Worm (Caenorhabditis elegans): ENCODE data around the gene ZK795.3.

Gene ZK795.3

ce11 chrIV:12558925-12559450 lies at the start of gene ZK795.3, which contains the start of gene ZK795.2:
TSS of gene ZK795.3 (plus strand) at chrIV:12559365.
TSS of gene ZK795.2 (minus strand) at chrIV:12558975.
- peak; percentile 70 for TF ChIP-seq W03F9.2 (tag; optimal IDR thresholded peaks at IDR 0.05)
- TF ChIP-seq him-1 (tag; optimal IDR thresholded peaks at IDR 0.05): no peak
- TF ChIP-seq dao-5 (tag; optimal IDR thresholded peaks at IDR 0.05): no peak

ce11 chrIV:12520150-12520549 lies 39.0 kb upstream of the ZK795.3 start, which contains the start of gene tsp-4:
TSS of gene tsp-4 (minus strand) at chrIV:12520250.
- no peak for TF ChIP-seq dao-5 (tag; optimal IDR thresholded peaks at IDR 0.05)
- no peak for TF ChIP-seq W03F9.2 (tag; optimal IDR thresholded peaks at IDR 0.05)
- no peak for TF ChIP-seq him-1 (tag; optimal IDR thresholded peaks at IDR 0.05)

- no peak for TF ChIP-seq him-1 (tag; optimal IDR thresholded peaks at IDR 0.05)
- TF ChIP-seq dao-5 (tag; optimal IDR thresholded peaks at IDR 0.05): no peak
- no peak for TF ChIP-seq W03F9.2 (tag; optimal IDR thresholded peaks at IDR 0.05)
Observed at ce11 chrIV:12522521-12522920, 36.6 kb upstream of the ZK795.3 start, which contains the start of gene sru-13. TSS of gene sru-13 (minus strand) at chrIV:12522621.

ce11 chrIV:12525409-12525808 lies 33.8 kb upstream of the ZK795.3 start, which contains the start of gene eak-4:
TSS of gene eak-4 (minus strand) at chrIV:12525509.
- no peak for TF ChIP-seq dao-5 (tag; optimal IDR thresholded peaks at IDR 0.05)
- TF ChIP-seq him-1 (tag; optimal IDR thresholded peaks at IDR 0.05): no peak
- no peak for TF ChIP-seq W03F9.2 (tag; optimal IDR thresholded peaks at IDR 0.05)

- TF ChIP-seq dao-5 (tag; optimal IDR thresholded peaks at IDR 0.05) (no peak), W03F9.2 (tag; optimal IDR thresholded peaks at IDR 0.05) (peak; percentile 47)
Observed at ce11 chrIV:12527217-12527616, 31.9 kb upstream of the ZK795.3 start, which contains the start of gene F53B2.8. TSS of gene F53B2.8 (minus strand) at chrIV:12527396.

ce11 chrIV:12531047-12531446 lies 28.1 kb upstream of the ZK795.3 start, which contains the start of gene F53B2.5:
TSS of gene F53B2.5 (minus strand) at chrIV:12531147.
- TF ChIP-seq dao-5 (tag; optimal IDR thresholded peaks at IDR 0.05) (no peak), him-1 (tag; optimal IDR thresholded peaks at IDR 0.05) (no peak), W03F9.2 (tag; optimal IDR thresholded peaks at IDR 0.05) (no peak)

- TF ChIP-seq dao-5 (tag; optimal IDR thresholded peaks at IDR 0.05) (no peak), him-1 (tag; optimal IDR thresholded peaks at IDR 0.05) (no peak), W03F9.2 (tag; optimal IDR thresholded peaks at IDR 0.05) (no peak)
Observed at ce11 chrIV:12531464-12531863, 27.7 kb upstream of the ZK795.3 start.

ce11 chrIV:12536358-12536757 lies 22.8 kb upstream of the ZK795.3 start:
- TF ChIP-seq dao-5 (tag; optimal IDR thresholded peaks at IDR 0.05): no peak
- no peak for TF ChIP-seq W03F9.2 (tag; optimal IDR thresholded peaks at IDR 0.05)
- no peak for TF ChIP-seq him-1 (tag; optimal IDR thresholded peaks at IDR 0.05)

ce11 chrIV:12537694-12538093 lies 21.5 kb upstream of the ZK795.3 start:
- TF ChIP-seq dao-5 (tag; optimal IDR thresholded peaks at IDR 0.05): no peak

ce11 chrIV:12540242-12540641 lies 18.9 kb upstream of the ZK795.3 start:
- TF ChIP-seq W03F9.2 (tag; optimal IDR thresholded peaks at IDR 0.05) (no peak), dao-5 (tag; optimal IDR thresholded peaks at IDR 0.05) (no peak), him-1 (tag; optimal IDR thresholded peaks at IDR 0.05) (no peak)

- no peak for TF ChIP-seq him-1 (tag; optimal IDR thresholded peaks at IDR 0.05)
- no peak for TF ChIP-seq W03F9.2 (tag; optimal IDR thresholded peaks at IDR 0.05)
Observed at ce11 chrIV:12542011-12542410, 17.2 kb upstream of the ZK795.3 start, which contains the start of gene ham-1. TSS of gene ham-1 (plus strand) at chrIV:12542183.

ce11 chrIV:12544624-12545023 lies 14.5 kb upstream of the ZK795.3 start:
- no peak for TF ChIP-seq dao-5 (tag; optimal IDR thresholded peaks at IDR 0.05)
- TF ChIP-seq him-1 (tag; optimal IDR thresholded peaks at IDR 0.05): no peak

ce11 chrIV:12545393-12545792 lies 13.8 kb upstream of the ZK795.3 start:
- TF ChIP-seq him-1 (tag; optimal IDR thresholded peaks at IDR 0.05) (no peak), dao-5 (tag; optimal IDR thresholded peaks at IDR 0.05) (no peak), W03F9.2 (tag; optimal IDR thresholded peaks at IDR 0.05) (no peak)

- TF ChIP-seq dao-5 (tag; optimal IDR thresholded peaks at IDR 0.05) (no peak), W03F9.2 (tag; optimal IDR thresholded peaks at IDR 0.05) (no peak), him-1 (tag; optimal IDR thresholded peaks at IDR 0.05) (no peak)
Observed at ce11 chrIV:12545902-12546301, 13.3 kb upstream of the ZK795.3 start.

ce11 chrIV:12547824-12548223 lies 11.3 kb upstream of the ZK795.3 start, which contains the start of gene ipmk-1:
TSS of gene ipmk-1 (plus strand) at chrIV:12548124.
- TF ChIP-seq W03F9.2 (tag; optimal IDR thresholded peaks at IDR 0.05): no peak
- no peak for TF ChIP-seq him-1 (tag; optimal IDR thresholded peaks at IDR 0.05)
- TF ChIP-seq dao-5 (tag; optimal IDR thresholded peaks at IDR 0.05): no peak

All from whole organism, L4/young adult.